Fruit fly (Drosophila melanogaster) whole organism, embryonic: Measurements from ENCODE around the gene CG43063.

ENCODE experiments used
- BEAF-32 ChIP-seq: fragments of 200-800 bp; sonication (Bioruptor generic); optimal IDR thresholded peaks from 3 replicates; lab custom pipeline; 2017; ENCODE audit warnings: missing biosample characterization, missing genetic modification characterization, mild to moderate bottlenecking, moderate library complexity, missing genetic modification reagents
- Bgb ChIP-seq: fragments of 200-800 bp; sonication (Bioruptor generic); IDR thresholded peaks from 2 replicates; pipeline ENCODE4 v1.3.6; 2022; ENCODE audit warnings: missing biosample characterization, missing genetic modification characterization; ENCODE audit not compliant: partially characterized antibody
- CG10321 ChIP-seq: fragments of 200-800 bp; sonication (Bioruptor generic); IDR thresholded peaks from 2 replicates; pipeline ENCODE4 v1.3.6; 2022; ENCODE audit warnings: missing biosample characterization, missing genetic modification characterization
- CG12104 ChIP-seq: fragments of 200-800 bp; sonication (Bioruptor generic); optimal IDR thresholded peaks from 3 replicates; lab custom pipeline; 2016; ENCODE audit warnings: missing biosample characterization, missing genetic modification characterization
- CG14050 ChIP-seq: fragments of 200-800 bp; sonication (Bioruptor generic); IDR thresholded peaks from 3 replicates; pipeline ENCODE4 v1.3.6; 2022; ENCODE audit warnings: missing biosample characterization, missing genetic modification characterization
- CG14441 ChIP-seq: fragments of 200-800 bp; sonication (Bioruptor generic); IDR thresholded peaks from 2 replicates; pipeline ENCODE4 v1.3.6; 2022; ENCODE audit warnings: missing biosample characterization, missing genetic modification characterization
- CG15011 ChIP-seq: fragments of 200-800 bp; sonication (Bioruptor generic); optimal IDR thresholded peaks from 3 replicates; lab custom pipeline; 2018; ENCODE audit warnings: missing biosample characterization, mild to moderate bottlenecking, missing genetic modification characterization
- CG1832 ChIP-seq: fragments of 200-800 bp; sonication (Bioruptor generic); optimal IDR thresholded peaks from 2 replicates; lab custom pipeline; 2017; ENCODE audit warnings: missing biosample characterization, mild to moderate bottlenecking, missing genetic modification characterization, inconsistent platforms
- CG2129 ChIP-seq: fragments of 200-800 bp; sonication (Bioruptor generic); IDR thresholded peaks from 2 replicates; pipeline ENCODE4 v1.3.6; 2022; ENCODE audit warnings: missing biosample characterization, missing genetic modification characterization; ENCODE audit not compliant: partially characterized antibody
- CG31441 ChIP-seq: fragments of 200-800 bp; sonication (Bioruptor generic); IDR thresholded peaks from 2 replicates; pipeline ENCODE4 v1.3.6; 2022; ENCODE audit warnings: missing biosample characterization, missing genetic modification characterization
- CG34224 ChIP-seq: fragments of 200-800 bp; sonication (Bioruptor generic); IDR thresholded peaks from 3 replicates; pipeline ENCODE4 v1.3.6; 2022; ENCODE audit warnings: missing biosample characterization, missing genetic modification characterization; ENCODE audit not compliant: partially characterized antibody
- CG4707 ChIP-seq: fragments of 200-800 bp; sonication (Bioruptor generic); optimal IDR thresholded peaks from 2 replicates; lab custom pipeline; 2018; ENCODE audit warnings: missing biosample characterization, mild to moderate bottlenecking, missing genetic modification characterization, moderate library complexity
- CG6765 ChIP-seq: fragments of 200-800 bp; sonication (Bioruptor generic); optimal IDR thresholded peaks from 3 replicates; lab custom pipeline; 2017; ENCODE audit warnings: missing biosample characterization, mild to moderate bottlenecking, missing genetic modification characterization
- CG7556 ChIP-seq: fragments of 200-800 bp; sonication (Bioruptor generic); optimal IDR thresholded peaks from 2 replicates; lab custom pipeline; 2017; ENCODE audit warnings: missing biosample characterization, mild to moderate bottlenecking, missing genetic modification characterization
- CG7786 ChIP-seq: fragments of 200-800 bp; sonication (Bioruptor generic); optimal IDR thresholded peaks from 2 replicates; lab custom pipeline; 2016; ENCODE audit warnings: missing biosample characterization, missing genetic modification characterization
- CG7928 ChIP-seq: fragments of 200-800 bp; sonication (Bioruptor generic); optimal IDR thresholded peaks from 2 replicates; lab custom pipeline; 2017; ENCODE audit warnings: missing biosample characterization, mild to moderate bottlenecking, missing genetic modification characterization
- CG8765 ChIP-seq: fragments of 200-800 bp; sonication (Bioruptor generic); IDR thresholded peaks from 2 replicates; pipeline ENCODE4 v1.3.6; 2022; ENCODE audit warnings: missing biosample characterization, missing genetic modification characterization
- CG8924 ChIP-seq: fragments of 200-800 bp; optimal IDR thresholded peaks from 3 replicates; lab custom pipeline; 2019; ENCODE audit warnings: missing biosample characterization, mild to moderate bottlenecking, missing genetic modification characterization, moderate library complexity
- CG9215 ChIP-seq: fragments of 200-800 bp; sonication (Bioruptor generic); IDR thresholded peaks from 2 replicates; pipeline ENCODE4 v1.3.6; 2022; ENCODE audit warnings: missing biosample characterization, missing genetic modification characterization
- CG9817 ChIP-seq: fragments of 200-800 bp; sonication (Bioruptor generic); optimal IDR thresholded peaks from 2 replicates; lab custom pipeline; 2018; ENCODE audit warnings: missing biosample characterization, mild to moderate bottlenecking, missing genetic modification characterization, moderate library complexity
- Dbx ChIP-seq: fragments of 200-800 bp; sonication (Bioruptor generic); IDR thresholded peaks from 3 replicates; pipeline ENCODE4 v1.3.6; 2022; ENCODE audit warnings: missing biosample characterization, missing genetic modification characterization
- Deaf1 ChIP-seq: fragments of 200-800 bp; optimal IDR thresholded peaks from 3 replicates; lab custom pipeline; 2019; ENCODE audit warnings: missing biosample characterization, mild to moderate bottlenecking, missing genetic modification characterization, moderate library complexity
- Doc3 ChIP-seq: fragments of 200-800 bp; sonication (Bioruptor generic); IDR thresholded peaks from 3 replicates; pipeline ENCODE4 v1.3.6; 2022; ENCODE audit warnings: missing biosample characterization, missing genetic modification characterization; ENCODE audit not compliant: partially characterized antibody
- GATAe ChIP-seq: fragments of 200-800 bp; sonication (Bioruptor generic); conservative IDR thresholded peaks from 2 replicates; pipeline ENCODE4 v1.3.6; 2022; ENCODE audit warnings: missing biosample characterization, missing genetic modification characterization
- Gug ChIP-seq: fragments of 200-800 bp; sonication (Bioruptor generic); IDR thresholded peaks from 4 replicates; pipeline ENCODE4 v1.3.6; 2022; ENCODE audit warnings: missing biosample characterization, missing genetic modification characterization
- HHEX ChIP-seq: fragments of 200-800 bp; sonication (Bioruptor generic); optimal IDR thresholded peaks from 3 replicates; lab custom pipeline; 2017; ENCODE audit warnings: missing biosample characterization, mild to moderate bottlenecking, missing genetic modification characterization, missing genetic modification reagents
- Hr78 ChIP-seq, 2 experiments: fragments of 200-800 bp in 1 of 2; fragments of >200 bp in 1 of 2; sonication (Bioruptor generic) in 1 of 2; optimal IDR thresholded peaks; 2 replicates each; lab custom pipeline; 2017 to 2019; ENCODE audit warnings: missing biosample characterization in 2 of 2, missing genetic modification characterization in 2 of 2, mild to moderate bottlenecking in 1 of 2, moderate library complexity in 1 of 2
- Hsf ChIP-seq: fragments of 200-800 bp; sonication (Bioruptor generic); optimal IDR thresholded peaks from 3 replicates; lab custom pipeline; 2016; ENCODE audit warnings: missing biosample characterization, missing genetic modification characterization
- Lhr ChIP-seq: fragments of 200-800 bp; sonication (Bioruptor generic); optimal IDR thresholded peaks from 3 replicates; lab custom pipeline; 2017; ENCODE audit warnings: mild to moderate bottlenecking, missing biosample characterization, missing genetic modification reagents, missing genetic modification characterization
- MBD-R2 ChIP-seq: fragments of 200-800 bp; sonication (Bioruptor generic); IDR thresholded peaks from 2 replicates; pipeline ENCODE4 v1.3.6; 2022; ENCODE audit warnings: missing biosample characterization, missing genetic modification characterization
- Meics ChIP-seq: fragments of 200-800 bp; sonication (Bioruptor generic); optimal IDR thresholded peaks from 2 replicates; lab custom pipeline; 2017; ENCODE audit warnings: missing biosample characterization, mild to moderate bottlenecking, missing genetic modification characterization
- Sry-β ChIP-seq: fragments of 200-800 bp; sonication (Bioruptor generic); optimal IDR thresholded peaks from 2 replicates; lab custom pipeline; 2018; ENCODE audit warnings: missing biosample characterization, mild to moderate bottlenecking, missing genetic modification characterization, moderate library complexity
- Ssrp ChIP-seq: fragments of 200-800 bp; sonication (Bioruptor generic); optimal IDR thresholded peaks from 2 replicates; lab custom pipeline; 2018; ENCODE audit warnings: missing biosample characterization, mild to moderate bottlenecking, missing genetic modification characterization, moderate library complexity
- aop ChIP-seq: fragments of 200-800 bp; sonication (Bioruptor generic); IDR thresholded peaks from 2 replicates; pipeline ENCODE4 v1.3.6; 2022; ENCODE audit warnings: missing biosample characterization, missing genetic modification characterization
- bigmax ChIP-seq: fragments of 200-800 bp; sonication (Bioruptor generic); optimal IDR thresholded peaks from 2 replicates; lab custom pipeline; 2018; ENCODE audit warnings: missing biosample characterization, mild to moderate bottlenecking, missing genetic modification characterization
- cg ChIP-seq: fragments of 200-800 bp; sonication (Bioruptor generic); optimal IDR thresholded peaks from 3 replicates; lab custom pipeline; 2019; ENCODE audit warnings: missing biosample characterization, mild to moderate bottlenecking, missing genetic modification characterization, moderate library complexity
- croc ChIP-seq: fragments of 200-800 bp; sonication (Bioruptor generic); conservative IDR thresholded peaks from 3 replicates; pipeline ENCODE4 v1.3.6; 2022; ENCODE audit warnings: missing biosample characterization, missing genetic modification characterization
- crp ChIP-seq, 2 experiments: fragments of 200-800 bp; sonication (Bioruptor generic); optimal IDR thresholded peaks; 2 replicates in 1 of 2; 3 replicates in 1 of 2; lab custom pipeline; 2017; ENCODE audit warnings: missing biosample characterization in 2 of 2, missing genetic modification characterization in 2 of 2, mild to moderate bottlenecking in 1 of 2, moderate library complexity in 1 of 2
- eyg ChIP-seq: fragments of 200-800 bp; sonication (Bioruptor generic); optimal IDR thresholded peaks from 3 replicates; lab custom pipeline; 2016; ENCODE audit warnings: missing biosample characterization, missing genetic modification characterization
- fd3F ChIP-seq: fragments of 200-800 bp; sonication (Bioruptor generic); optimal IDR thresholded peaks from 2 replicates; lab custom pipeline; 2018; ENCODE audit warnings: missing biosample characterization, mild to moderate bottlenecking, missing genetic modification characterization, moderate library complexity
- gsb ChIP-seq: fragments of 200-800 bp; sonication (Bioruptor generic); IDR thresholded peaks from 2 replicates; pipeline ENCODE4 v1.3.6; 2022; ENCODE audit warnings: missing biosample characterization, missing genetic modification characterization
- jing ChIP-seq: fragments of 200-800 bp; sonication (Bioruptor generic); optimal IDR thresholded peaks from 2 replicates; lab custom pipeline; 2018; ENCODE audit warnings: missing biosample characterization, mild to moderate bottlenecking, missing genetic modification characterization
- nerfin-1 ChIP-seq: fragments of 200-800 bp; sonication (Bioruptor generic); optimal IDR thresholded peaks from 3 replicates; lab custom pipeline; 2019; ENCODE audit warnings: missing biosample characterization, mild to moderate bottlenecking, missing genetic modification characterization, moderate library complexity
- odd ChIP-seq: fragments of 200-800 bp; sonication (Bioruptor generic); optimal IDR thresholded peaks from 2 replicates; lab custom pipeline; 2017; ENCODE audit warnings: missing biosample characterization, mild to moderate bottlenecking, missing genetic modification characterization
- phol ChIP-seq: fragments of 200-800 bp; sonication (Bioruptor generic); optimal IDR thresholded peaks from 3 replicates; lab custom pipeline; 2018; ENCODE audit warnings: missing biosample characterization, mild to moderate bottlenecking, missing genetic modification characterization, moderate library complexity
- pzg ChIP-seq: fragments of 200-800 bp; sonication (Bioruptor generic); optimal IDR thresholded peaks from 3 replicates; lab custom pipeline; 2018; ENCODE audit warnings: missing biosample characterization, mild to moderate bottlenecking, missing genetic modification characterization, moderate library complexity
- sc ChIP-seq, 3 experiments: fragments of >200 bp in 2 of 3; fragments of 200-800 bp in 1 of 3; sonication (Bioruptor generic) in 1 of 3; optimal IDR thresholded peaks; 2 replicates in 2 of 3; 3 replicates in 1 of 3; lab custom pipeline; 2017; ENCODE audit warnings: mild to moderate bottlenecking in 1 of 3, missing biosample characterization in 1 of 3, missing genetic modification characterization in 1 of 3, missing genetic modification reagents in 1 of 3
- schlank ChIP-seq: fragments of 200-800 bp; sonication (Bioruptor generic); optimal IDR thresholded peaks from 2 replicates; lab custom pipeline; 2018; ENCODE audit warnings: missing biosample characterization, mild to moderate bottlenecking, missing genetic modification characterization
- unc-4 ChIP-seq: fragments of 200-800 bp; sonication (Bioruptor generic); IDR thresholded peaks from 2 replicates; pipeline ENCODE4 v1.3.6; 2022; ENCODE audit warnings: missing biosample characterization, missing genetic modification characterization; ENCODE audit not compliant: partially characterized antibody

The CG43063 gene

dm6 chr3R:13051298-13051723, 34.7 kb upstream of the CG43063 start, which contains the start of gene CG7966 (continued):
- TF ChIP-seq CG10321 (GFP tag; lab: Robert Waterston, UW) (no peak), Hsf (GFP tag; lab: Kevin White, UChicago) (no peak), Doc3 (GFP tag; lab: Robert Waterston, UW) (no peak), Hr78 (GFP tag; optimal IDR thresholded peaks at IDR 0.05; lab: Kevin White, UChicago) (peak in 1 of 2 experiments; percentile 99), odd (GFP tag; lab: Kevin White, UChicago) (peak; percentile 2), CG14441 (no peak), GATAe (GFP tag; lab: Robert Waterston, UW) (peak; percentile 16; the same call in 1 of the 2 replicates), Dbx (GFP tag; lab: Robert Waterston, UW) (0 out of 3 replicates have a peak, but pooled peaks have one; percentile 56), croc (GFP tag; lab: Robert Waterston, UW) (no peak), Meics (GFP tag; lab: Kevin White, UChicago) (no peak), CG8765 (GFP tag; lab: Robert Waterston, UW) (no peak), crp (GFP tag; optimal IDR thresholded peaks at IDR 0.05; lab: Kevin White, UChicago) (no peak), Gug (GFP tag; lab: Robert Waterston, UW) (no peak), BEAF-32 (GFP tag; lab: Kevin White, UChicago) (no peak), CG31441 (GFP tag; lab: Robert Waterston, UW) (no peak), jing (no peak), CG2129 (GFP tag; lab: Robert Waterston, UW) (no peak), CG1832 (no peak), CG9215 (GFP tag; lab: Robert Waterston, UW) (no peak), pzg (GFP tag; lab: Kevin White, UChicago) (no peak), Sry-β (GFP tag; lab: Kevin White, UChicago) (no peak), Ssrp (tag; lab: Kevin White, UChicago) (no peak), CG4707 (GFP tag; lab: Kevin White, UChicago) (no peak), sc (optimal IDR thresholded peaks at IDR 0.05; lab: Kevin White, UChicago) (no peak), sc (GFP tag; optimal IDR thresholded peaks at IDR 0.05; lab: Kevin White, UChicago) (no peak), bigmax (GFP tag; lab: Kevin White, UChicago) (peak; percentile 23), Deaf1 (tag; lab: Kevin White, UChicago) (peak; percentile 34), fd3F (no peak), HHEX (GFP tag; lab: Kevin White, UChicago) (peak; percentile 7), CG7556 (GFP tag; lab: Kevin White, UChicago) (no peak), gsb (GFP tag; lab: Robert Waterston, UW) (no peak), CG7928 (GFP tag; lab: Kevin White, UChicago) (no peak), CG7786 (no peak), MBD-R2 (GFP tag; lab: Robert Waterston, UW) (no peak), CG14050 (GFP tag; lab: Robert Waterston, UW) (no peak), CG8924 (no peak), nerfin-1 (tag; lab: Kevin White, UChicago) (no peak), aop (GFP tag; lab: Robert Waterston, UW) (no peak), eyg (peak; percentile 90), schlank (tag; lab: Kevin White, UChicago) (no peak), phol (tag; lab: Kevin White, UChicago) (no peak), cg (GFP tag; lab: Kevin White, UChicago) (peak; percentile 24), CG12104 (GFP tag; lab: Kevin White, UChicago) (no peak), unc-4 (GFP tag; lab: Robert Waterston, UW) (no peak), Bgb (peak; percentile 38; the same call in 1 of the 2 replicates), CG15011 (no peak), CG6765 (no peak), CG9817 (tag; lab: Kevin White, UChicago) (no peak), Lhr (GFP tag; lab: Kevin White, UChicago) (no peak), CG34224 (GFP tag; lab: Robert Waterston, UW) (peak; percentile 14; the same call in 2 of the 3 replicates)
